Fruit fly (Drosophila melanogaster): ENCODE data around the gene CG15478.
A peak's percentile ranks its signal among the peaks of the same experiment; 100 is the strongest.

Gene CG15478

DNA sequence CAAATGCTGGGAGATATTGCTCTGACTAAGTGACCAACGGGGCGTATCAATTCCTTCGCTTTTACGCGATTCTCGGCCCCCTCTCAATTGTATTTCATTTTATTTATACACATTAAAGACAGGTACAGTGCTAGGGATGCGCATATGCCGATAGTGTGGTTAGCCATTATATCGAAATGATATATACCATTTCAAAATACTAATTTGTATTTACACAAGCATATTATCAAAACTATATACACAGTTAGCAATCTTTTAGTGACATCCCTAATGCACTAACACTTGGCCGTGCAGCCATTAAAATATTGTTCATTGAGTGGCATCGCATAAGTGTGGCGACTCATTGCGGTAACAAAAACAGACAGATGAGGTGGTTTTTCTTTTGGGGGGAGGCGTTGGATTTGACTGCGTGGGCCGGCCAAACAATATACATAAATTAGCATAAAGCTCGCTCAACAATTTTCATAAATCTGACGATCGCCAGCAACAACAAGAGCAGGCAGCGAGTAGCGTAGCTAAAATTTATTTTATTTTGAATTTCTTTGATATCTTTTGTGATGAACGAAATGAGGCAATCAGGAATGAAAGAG, 51.0 kb downstream of the CG15478 start (continued):
- TF ChIP-seq lmd (GFP tag; IDR thresholded peaks at IDR 0.05), result peak; percentile 37; the same call in 1 of the 2 replicates
- TF ChIP-seq inv (GFP tag; IDR thresholded peaks at IDR 0.05; ENCODE audit: partially characterized antibody), result no peak
- no peak for TF ChIP-seq kay (GFP tag; optimal IDR thresholded peaks at IDR 0.05)
- TF ChIP-seq lilli (GFP tag; optimal IDR thresholded peaks at IDR 0.05), result no peak
- no peak for TF ChIP-seq pan (optimal IDR thresholded peaks at IDR 0.05)
- TF ChIP-seq pan (GFP tag; optimal IDR thresholded peaks at IDR 0.05 in 1 of 2, IDR thresholded peaks at IDR 0.05 in 1 of 2), result peak in 1 of 2 experiments; percentile 37
- no peak for TF ChIP-seq sd (tag; optimal IDR thresholded peaks at IDR 0.05)
- TF ChIP-seq pzg (GFP tag; optimal IDR thresholded peaks at IDR 0.05), result no peak
- no peak for TF ChIP-seq maf-S (GFP tag; optimal IDR thresholded peaks at IDR 0.05)
- TF ChIP-seq CG12155 (GFP tag; optimal IDR thresholded peaks at IDR 0.05), result peak; percentile 2
- no peak for TF ChIP-seq CG5180 (GFP tag; optimal IDR thresholded peaks at IDR 0.05)
- no peak for TF ChIP-seq CG12236 (GFP tag; optimal IDR thresholded peaks at IDR 0.05)
- no peak for TF ChIP-seq CG11247 (GFP tag; IDR thresholded peaks at IDR 0.05)
- TF ChIP-seq CG7357 (GFP tag; IDR thresholded peaks at IDR 0.05), result no peak
- no peak for TF ChIP-seq CG14965 (GFP tag; optimal IDR thresholded peaks at IDR 0.05; ENCODE audit: borderline replicate concordance)
- TF ChIP-seq CG17568 (GFP tag; optimal IDR thresholded peaks at IDR 0.05), result no peak
- no peak for TF ChIP-seq Six4 (GFP tag; optimal IDR thresholded peaks at IDR 0.05)
- TF ChIP-seq bcd (GFP tag; optimal IDR thresholded peaks at IDR 0.05), result no peak
- TF ChIP-seq gfzf (GFP tag; optimal IDR thresholded peaks at IDR 0.05), result no peak
- TF ChIP-seq so (GFP tag; IDR thresholded peaks at IDR 0.05), result 0 out of 3 replicates have a peak, but pooled peaks have one; percentile 17
- TF ChIP-seq Ssrp (tag; optimal IDR thresholded peaks at IDR 0.05), result no peak
- TF ChIP-seq dmrt99B (tag; optimal IDR thresholded peaks at IDR 0.05), result peak; percentile 15
- no peak for TF ChIP-seq CG9437 (GFP tag; optimal IDR thresholded peaks at IDR 0.05)
- no peak for TF ChIP-seq Fer1 (GFP tag; optimal IDR thresholded peaks at IDR 0.05)
- no peak for TF ChIP-seq fu2 (GFP tag; optimal IDR thresholded peaks at IDR 0.05)
- TF ChIP-seq CG8478 (optimal IDR thresholded peaks at IDR 0.05), result no peak
- no peak for TF ChIP-seq dimm (GFP tag; IDR thresholded peaks at IDR 0.05)
- TF ChIP-seq CG15073 (GFP tag; optimal IDR thresholded peaks at IDR 0.05), result no peak
- TF ChIP-seq Hsf (GFP tag; optimal IDR thresholded peaks at IDR 0.05), result no peak
- TF ChIP-seq CG11093 (GFP tag; IDR thresholded peaks at IDR 0.05), result no peak
- 0 out of 3 replicates have a peak, but pooled peaks have one; percentile 17 for TF ChIP-seq CG11695 (GFP tag; IDR thresholded peaks at IDR 0.05)
- TF ChIP-seq CG4328 (GFP tag; optimal IDR thresholded peaks at IDR 0.05), result no peak
- no peak for TF ChIP-seq ac (GFP tag; optimal IDR thresholded peaks at IDR 0.05)
- no peak for TF ChIP-seq CG6254 (GFP tag; optimal IDR thresholded peaks at IDR 0.05)
- peak; percentile 18 for TF ChIP-seq Meics (GFP tag; optimal IDR thresholded peaks at IDR 0.05)
- TF ChIP-seq CG18476 (GFP tag; optimal IDR thresholded peaks at IDR 0.05), result no peak
- TF ChIP-seq MBD-R2 (GFP tag; IDR thresholded peaks at IDR 0.05), result peak; percentile 15; the same call in 1 of the 2 replicates
- TF ChIP-seq bbx (GFP tag; IDR thresholded peaks at IDR 0.05; ENCODE audit: partially characterized antibody), result no peak
- no peak for TF ChIP-seq CG1832 (GFP tag; optimal IDR thresholded peaks at IDR 0.05)
- no peak for TF ChIP-seq Bdp1 (GFP tag; optimal IDR thresholded peaks at IDR 0.05)
- peak; percentile 21; the same call in 1 of the 3 replicates for TF ChIP-seq H15 (GFP tag; IDR thresholded peaks at IDR 0.05)
- no peak for TF ChIP-seq oc (tag; optimal IDR thresholded peaks at IDR 0.05)
- no peak for TF ChIP-seq prd (optimal IDR thresholded peaks at IDR 0.05)
- peak; percentile 56; the same call in 2 of the 3 replicates for TF ChIP-seq prd (GFP tag; IDR thresholded peaks at IDR 0.05)
- no peak for TF ChIP-seq Doc2 (GFP tag; IDR thresholded peaks at IDR 0.05)
- TF ChIP-seq dpn (GFP tag; optimal IDR thresholded peaks at IDR 0.05), result no peak
- TF ChIP-seq rib (GFP tag; IDR thresholded peaks at IDR 0.05), result no peak
- TF ChIP-seq Mes4 (GFP tag; optimal IDR thresholded peaks at IDR 0.05), result no peak
- peak; percentile 48; the same call in 1 of the 2 replicates for TF ChIP-seq CG6272 (GFP tag; IDR thresholded peaks at IDR 0.05)
- TF ChIP-seq bab2 (GFP tag; optimal IDR thresholded peaks at IDR 0.05), result no peak
- no peak for TF ChIP-seq CG3065 (GFP tag; optimal IDR thresholded peaks at IDR 0.05)

All from whole organism, embryonic.